Worm (Caenorhabditis elegans): ENCODE results near the gene Y94H6A.5.

- TF ChIP-seq lag-1 (GFP tag; IDR thresholded peaks at IDR 0.05) (no peak), ztf-28 (GFP tag; IDR thresholded peaks at IDR 0.05) (no peak), madf-6 (GFP tag; IDR thresholded peaks at IDR 0.05) (no peak), attf-5 (GFP tag; optimal IDR thresholded peaks at IDR 0.05) (no peak), unc-62 (GFP tag; optimal IDR thresholded peaks at IDR 0.05) (no peak), hmg-20 (GFP tag; IDR thresholded peaks at IDR 0.05) (no peak), F49E8.2 (tag; optimal IDR thresholded peaks at IDR 0.05; ENCODE audit: insufficient read depth) (no peak), let-607 (tag; optimal IDR thresholded peaks at IDR 0.05) (no peak), snpc-1.1 (tag; optimal IDR thresholded peaks at IDR 0.05; ENCODE audit: insufficient read depth) (no peak), Y95B8A.8 (GFP tag; IDR thresholded peaks at IDR 0.05) (no peak), Y53F4B.3 (GFP tag; IDR thresholded peaks at IDR 0.05) (no peak), nfya-1 (tag; optimal IDR thresholded peaks at IDR 0.05; ENCODE audit: borderline replicate concordance, insufficient read depth) (no peak)
These were observed 32.8 kb upstream of the Y94H6A.5 start for ce11 chrIV:2736575-2736974.

Data from whole organism, young adult.